Worm (Caenorhabditis elegans) whole organism, L1 larva: ENCODE measurements around the gene F35E8.2.

ENCODE experiments used
- C16A3.4 ChIP-seq: fragments of 150-350 bp; optimal IDR thresholded peaks from 2 replicates; lab custom pipeline; 2014; ENCODE audit warnings: missing biosample characterization, missing genetic modification characterization
- aha-1 ChIP-seq: fragments of 150-350 bp; optimal IDR thresholded peaks from 2 replicates; lab custom pipeline; 2014; ENCODE audit warnings: missing biosample characterization, missing genetic modification characterization
- alr-1 ChIP-seq: fragments of 200-800 bp; sonication (Bioruptor generic); optimal IDR thresholded peaks from 2 replicates; lab custom pipeline; 2018; ENCODE audit warnings: borderline replicate concordance, mild to moderate bottlenecking, missing genetic modification characterization, missing compliant biosample characterization
- aly-2 ChIP-seq: fragments of 150-350 bp; optimal IDR thresholded peaks from 2 replicates; lab custom pipeline; 2014; ENCODE audit warnings: missing biosample characterization, missing genetic modification characterization
- ceh-63 ChIP-seq: fragments of 200-800 bp; sonication (Bioruptor generic); optimal IDR thresholded peaks from 2 replicates; lab custom pipeline; 2018; ENCODE audit warnings: mild to moderate bottlenecking, missing genetic modification characterization, missing compliant biosample characterization
- ceh-88 ChIP-seq: fragments of 200-800 bp; sonication (Bioruptor generic); IDR thresholded peaks from 2 replicates; pipeline ENCODE4 v1.3.6; 2022; ENCODE audit warnings: missing genetic modification characterization, missing compliant biosample characterization
- ces-1 ChIP-seq: fragments of 150-350 bp; optimal IDR thresholded peaks from 2 replicates; lab custom pipeline; 2014; ENCODE audit warnings: missing biosample characterization, missing genetic modification reagents, missing genetic modification characterization
- elt-2 ChIP-seq: sonication (generic microtip); optimal IDR thresholded peaks from 2 replicates; lab custom pipeline; 2016; ENCODE audit warnings: missing genetic modification characterization, mild to moderate bottlenecking, inconsistent platforms, missing compliant biosample characterization, missing genetic modification reagents
- elt-3 ChIP-seq, 6 experiments: fragments of 150-350 bp in 1 of 6; sonication (generic microtip); optimal IDR thresholded peaks; 2 replicates each; lab custom pipeline; 2017 to 2018; ENCODE audit warnings: missing biosample characterization in 6 of 6, missing genetic modification characterization in 6 of 6, inconsistent platforms in 1 of 6
- fkh-10 ChIP-seq: sonication (generic microtip); optimal IDR thresholded peaks from 2 replicates; lab custom pipeline; 2017; ENCODE audit warnings: missing biosample characterization, missing genetic modification reagents, missing genetic modification characterization
- fos-1 ChIP-seq: fragments of 150-350 bp; optimal IDR thresholded peaks from 2 replicates; lab custom pipeline; 2014; ENCODE audit warnings: missing biosample characterization, missing genetic modification characterization
- grh-1 ChIP-seq: fragments of 200-800 bp; sonication (Bioruptor generic); IDR thresholded peaks from 2 replicates; pipeline ENCODE4 v1.3.6; 2022; ENCODE audit warnings: missing genetic modification reagents, missing genetic modification characterization, missing compliant biosample characterization
- hlh-4 ChIP-seq: sonication (generic microtip); optimal IDR thresholded peaks from 2 replicates; lab custom pipeline; 2016; ENCODE audit warnings: mild to moderate bottlenecking, missing genetic modification characterization, missing compliant biosample characterization
- irx-1 ChIP-seq: sonication (generic microtip); optimal IDR thresholded peaks from 2 replicates; lab custom pipeline; 2016; ENCODE audit warnings: missing genetic modification characterization, missing compliant biosample characterization
- isw-1 ChIP-seq: fragments of 200-800 bp; sonication (Bioruptor generic); IDR thresholded peaks from 2 replicates; pipeline ENCODE4 v1.3.6; 2022; ENCODE audit warnings: missing genetic modification characterization, missing compliant biosample characterization
- jun-1 ChIP-seq: fragments of 150-350 bp; optimal IDR thresholded peaks from 2 replicates; lab custom pipeline; 2014; ENCODE audit warnings: missing biosample characterization, missing genetic modification reagents, missing genetic modification characterization
- lin-15B ChIP-seq: fragments of 150-350 bp; sonication (generic microtip); optimal IDR thresholded peaks from 3 replicates; lab custom pipeline; 2014; ENCODE audit warnings: missing biosample characterization, missing genetic modification characterization
- lin-35 ChIP-seq, 2 experiments: fragments of 150-350 bp; optimal IDR thresholded peaks; 2 replicates each; lab custom pipeline; 2014; ENCODE audit warnings: missing biosample characterization in 2 of 2, missing genetic modification characterization in 2 of 2, missing genetic modification reagents in 2 of 2
- lin-39 ChIP-seq: fragments of 150-350 bp; optimal IDR thresholded peaks from 2 replicates; lab custom pipeline; 2014; ENCODE audit warnings: missing biosample characterization, missing genetic modification reagents, missing genetic modification characterization
- mdl-1 ChIP-seq, 2 experiments: fragments of 150-350 bp; optimal IDR thresholded peaks; 2 replicates each; lab custom pipeline; 2014 to 2017; ENCODE audit warnings: missing biosample characterization in 2 of 2, missing genetic modification characterization in 2 of 2, inconsistent platforms in 1 of 2
- mef-2 ChIP-seq: fragments of 150-350 bp; optimal IDR thresholded peaks from 2 replicates; lab custom pipeline; 2014; ENCODE audit warnings: missing biosample characterization, missing genetic modification characterization
- mep-1 ChIP-seq: fragments of 150-350 bp; optimal IDR thresholded peaks from 2 replicates; lab custom pipeline; 2014; ENCODE audit warnings: missing biosample characterization, missing genetic modification characterization
- nhr-12 ChIP-seq: sonication (generic microtip); optimal IDR thresholded peaks from 2 replicates; lab custom pipeline; 2017; ENCODE audit warnings: missing biosample characterization, missing genetic modification characterization
- nhr-28 ChIP-seq: fragments of 150-350 bp; optimal IDR thresholded peaks from 2 replicates; lab custom pipeline; 2014; ENCODE audit warnings: missing biosample characterization, missing genetic modification characterization
- nhr-76 ChIP-seq: sonication (generic microtip); optimal IDR thresholded peaks from 2 replicates; lab custom pipeline; 2017; ENCODE audit warnings: missing biosample characterization, missing genetic modification characterization
- nhr-77 ChIP-seq: fragments of 150-350 bp; optimal IDR thresholded peaks from 2 replicates; lab custom pipeline; 2014; ENCODE audit warnings: missing biosample characterization, missing genetic modification characterization
- pax-3 ChIP-seq: fragments of 200-800 bp; sonication (Bioruptor generic); optimal IDR thresholded peaks from 2 replicates; lab custom pipeline; 2018; ENCODE audit warnings: mild to moderate bottlenecking, missing genetic modification characterization, moderate library complexity, missing compliant biosample characterization
- snu-23 ChIP-seq: sonication (generic microtip); optimal IDR thresholded peaks from 2 replicates; lab custom pipeline; 2016; ENCODE audit warnings: missing genetic modification characterization, missing compliant biosample characterization
- tbx-2 ChIP-seq: sonication (generic microtip); optimal IDR thresholded peaks from 2 replicates; lab custom pipeline; 2016; ENCODE audit warnings: missing genetic modification characterization, missing compliant biosample characterization
- unc-62 ChIP-seq: fragments of 150-350 bp; optimal IDR thresholded peaks from 2 replicates; lab custom pipeline; 2014; ENCODE audit warnings: missing biosample characterization, missing genetic modification reagents, missing genetic modification characterization
- unc-86 ChIP-seq: sonication (generic microtip); optimal IDR thresholded peaks from 2 replicates; lab custom pipeline; 2016; ENCODE audit warnings: missing genetic modification characterization, missing compliant biosample characterization
- unc-98 ChIP-seq: fragments of 200-800 bp; sonication (Bioruptor generic); IDR thresholded peaks from 2 replicates; pipeline ENCODE4 v1.3.6; 2022; ENCODE audit warnings: missing genetic modification characterization, missing compliant biosample characterization
- zip-4 ChIP-seq: fragments of 200-800 bp; sonication (Bioruptor generic); optimal IDR thresholded peaks from 2 replicates; lab custom pipeline; 2018; ENCODE audit warnings: mild to moderate bottlenecking, missing genetic modification characterization, moderate library complexity, missing compliant biosample characterization
- ztf-4 ChIP-seq: fragments of 150-350 bp; optimal IDR thresholded peaks from 2 replicates; lab custom pipeline; 2014; ENCODE audit warnings: missing biosample characterization, missing genetic modification characterization

The F35E8.2 gene

DNA sequence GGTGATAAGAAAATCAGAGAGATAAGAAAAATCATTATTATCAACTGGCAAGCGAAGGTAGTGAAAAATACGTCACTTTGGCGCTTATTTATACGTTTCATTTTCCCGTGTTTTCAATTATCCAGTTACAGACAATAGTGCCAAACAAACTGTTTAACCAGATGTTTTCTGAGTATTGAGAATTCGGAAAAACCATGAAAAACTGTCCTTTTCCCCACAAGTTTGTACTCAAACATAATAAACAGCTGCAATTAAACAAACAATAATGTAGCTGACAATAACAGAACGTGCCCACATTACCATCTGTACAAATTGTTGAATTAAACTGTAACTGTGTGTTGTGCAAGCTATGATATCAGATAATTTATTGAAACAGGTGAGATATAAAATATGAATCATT lies at the start of gene F35E8.2, which contains the start of gene F35E8.1:
F35E8.2 (plus strand) TSS at position 132 of the 400 bp plus-strand sequence.
F35E8.1 (minus strand) TSS at position 101 of the 400 bp plus-strand sequence.
- TF ChIP-seq elt-2 = peak; percentile 4
- TF ChIP-seq, all 84 proteins: peak for 1; not testable (repeated sequence) for 83

DNA sequence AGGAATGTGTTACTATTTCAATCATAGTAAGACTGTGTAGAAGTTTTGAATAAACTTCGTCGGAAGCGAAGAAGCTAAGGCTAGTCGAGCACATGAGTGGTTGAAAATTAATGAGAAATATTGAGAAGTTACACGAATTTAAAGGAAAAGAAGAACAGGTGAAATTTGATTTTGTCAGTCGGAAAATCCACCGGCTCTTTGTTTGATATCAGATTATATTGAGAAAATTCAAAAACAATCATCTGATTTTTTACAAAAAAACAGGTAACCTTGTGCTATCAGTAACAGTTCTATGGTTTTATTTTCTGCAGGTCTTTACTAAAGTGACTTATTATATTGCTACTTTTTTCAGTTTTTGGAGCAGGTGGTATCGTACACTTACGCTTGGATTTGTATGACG lies 47.2 kb upstream of the F35E8.2 start, which contains the start of gene srh-148:
srh-148 (minus strand) TSS at position 101 of the 400 bp plus-strand sequence.
- TF ChIP-seq hlh-4 (tag; lab: Kevin White, UChicago) = peak; percentile 20
- TF ChIP-seq lin-15B (tag; lab: Kevin White, UChicago) = no peak
- no peak for TF ChIP-seq aha-1 (tag; lab: Kevin White, UChicago)

DNA sequence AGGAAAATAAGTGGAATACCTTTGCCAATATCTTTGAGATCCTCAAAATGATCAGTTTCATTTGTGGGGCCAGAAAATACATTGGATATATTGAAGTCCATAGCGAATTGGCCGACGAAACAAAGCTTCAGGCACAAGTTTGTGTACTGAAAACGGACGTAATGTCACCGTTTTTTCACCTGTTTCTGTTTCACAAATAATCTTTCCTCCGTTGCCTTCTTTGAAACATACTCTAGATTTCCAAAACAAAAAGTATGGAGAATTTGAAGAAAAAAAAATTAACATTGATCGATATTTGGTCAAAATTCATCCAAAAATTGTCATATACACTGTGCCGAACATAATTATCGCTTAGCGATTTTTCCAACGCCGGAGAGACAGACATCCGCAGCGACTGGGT lies 42.9 kb upstream of the F35E8.2 start, which contains the start of gene srz-12:
srz-12 (minus strand) TSS at position 101 of the 400 bp plus-strand sequence.
- no peak for TF ChIP-seq unc-86
- TF ChIP-seq hlh-4 (tag; lab: Kevin White, UChicago) = no peak
- no peak for TF ChIP-seq jun-1 (tag; lab: Kevin White, UChicago)
- TF ChIP-seq ces-1 (GFP tag; lab: Kevin White, UChicago) = no peak
- no peak for TF ChIP-seq snu-23
- no peak for TF ChIP-seq mdl-1 (tag; optimal IDR thresholded peaks at IDR 0.05; lab: Kevin White, UChicago)
- TF ChIP-seq alr-1 (tag; lab: Kevin White, UChicago) = no peak
- TF ChIP-seq nhr-76 (tag; lab: Kevin White, UChicago) = no peak
- TF ChIP-seq, all 84 proteins: peak for 0

DNA sequence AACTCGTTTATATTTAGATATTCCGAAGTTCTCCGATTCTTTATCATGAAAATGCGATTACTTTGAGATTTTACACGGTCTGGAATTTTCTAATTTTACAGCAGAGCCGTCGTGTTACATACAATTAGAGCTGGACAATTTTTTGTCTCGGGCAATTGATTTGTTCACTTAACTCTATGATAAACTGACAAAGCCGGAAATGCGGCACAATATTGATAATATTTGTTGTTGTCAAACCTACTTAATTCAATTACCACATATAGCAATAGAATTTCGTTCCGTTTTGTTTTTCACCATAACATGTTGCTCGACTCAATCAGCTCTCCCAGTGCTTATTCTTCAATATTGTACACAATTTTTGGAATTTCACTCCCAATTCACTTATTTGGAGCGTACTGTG lies 42.4 kb upstream of the F35E8.2 start, which contains the start of gene srh-299:
srh-299 (plus strand) TSS at position 301 of the 400 bp plus-strand sequence.
- no peak for TF ChIP-seq isw-1 (GFP tag; lab: Robert Waterston, UW)
- TF ChIP-seq ceh-88 (GFP tag; lab: Robert Waterston, UW) = no peak
- no peak for TF ChIP-seq unc-98 (GFP tag; lab: Robert Waterston, UW)
- no peak for TF ChIP-seq aly-2 (tag; lab: Kevin White, UChicago)
- no peak for TF ChIP-seq irx-1
- no peak for TF ChIP-seq nhr-12 (tag; lab: Kevin White, UChicago)
- TF ChIP-seq ceh-63 (GFP tag; lab: Kevin White, UChicago) = no peak
- TF ChIP-seq mef-2 = no peak
- no peak for TF ChIP-seq ztf-4
- TF ChIP-seq elt-3 (tag; optimal IDR thresholded peaks at IDR 0.05; lab: Kevin White, UChicago) = no peak

DNA sequence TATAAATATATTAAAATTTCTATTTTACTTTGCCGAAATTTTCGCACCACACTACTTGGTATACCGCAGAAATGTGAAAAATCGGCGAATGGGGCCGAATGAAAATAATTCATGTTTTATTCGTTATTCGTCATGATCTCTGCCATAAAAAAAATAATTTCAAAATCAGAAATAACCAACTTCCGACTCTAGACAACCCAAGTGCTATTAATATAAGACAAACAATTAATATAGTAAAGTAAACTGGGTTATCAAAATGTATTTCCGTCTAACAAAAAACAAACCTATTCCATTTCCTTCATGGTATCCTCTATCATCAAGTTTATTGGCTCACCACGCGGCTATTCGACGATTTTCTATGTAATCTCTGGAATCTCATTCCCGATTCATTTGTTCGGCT lies 39.6 kb upstream of the F35E8.2 start, which contains the start of gene srh-293:
srh-293 (plus strand) TSS at position 301 of the 400 bp plus-strand sequence.
- TF ChIP-seq C16A3.4 (tag; lab: Kevin White, UChicago) (no peak), lin-39 (no peak), fkh-10 (GFP tag; lab: Kevin White, UChicago) (no peak), lin-35 (GFP tag; optimal IDR thresholded peaks at IDR 0.05; lab: Kevin White, UChicago) (no peak), pax-3 (no peak), grh-1 (GFP tag; lab: Robert Waterston, UW) (no peak), fos-1 (tag; lab: Kevin White, UChicago) (no peak), tbx-2 (tag; lab: Kevin White, UChicago) (no peak), mep-1 (no peak), nhr-28 (tag; lab: Kevin White, UChicago) (no peak), unc-62 (GFP tag; lab: Kevin White, UChicago) (no peak), nhr-77 (tag; lab: Kevin White, UChicago) (no peak), zip-4 (GFP tag; lab: Kevin White, UChicago) (no peak)
